Fruit fly (Drosophila melanogaster) whole organism: ENCODE measurements around the gene Kpc1.

Source experiments
- Dll ChIP-seq: fragments of >200 bp; optimal IDR thresholded peaks from 2 replicates; lab custom pipeline; 2017
- pan ChIP-seq: fragments of >200 bp; optimal IDR thresholded peaks from 2 replicates; lab custom pipeline; 2017

- TF ChIP-seq Dll (no peak), pan (lab: Kevin White, UChicago) (no peak)
Observed at dm6 chr3R:15149772-15150512, 46.1 kb downstream of the Kpc1 start, which contains the start of gene Gyc88E.
